Worm (Caenorhabditis elegans) whole organism, L4 larva: Measurements from ENCODE around the gene wdr-31.

Experiments used
- F37D6.2 ChIP-seq: sonication (generic microtip); optimal IDR thresholded peaks from 2 replicates; lab custom pipeline; 2016; ENCODE audit warnings: mild to moderate bottlenecking, missing genetic modification characterization, missing compliant biosample characterization
- F49E8.2 ChIP-seq: sonication (generic microtip); optimal IDR thresholded peaks from 2 replicates; lab custom pipeline; 2016; ENCODE audit warnings: missing compliant biosample characterization, mild to moderate bottlenecking, missing genetic modification characterization, borderline replicate concordance
- Y48G9A.11 ChIP-seq: fragments of 200-800 bp; sonication (Bioruptor generic); IDR thresholded peaks from 2 replicates; pipeline ENCODE4 v1.3.6; 2022; ENCODE audit warnings: missing genetic modification reagents, missing genetic modification characterization, missing compliant biosample characterization
- ZK337.2 ChIP-seq: fragments of 200-800 bp; sonication (Bioruptor generic); IDR thresholded peaks from 2 replicates; pipeline ENCODE4 v1.3.6; 2022; ENCODE audit warnings: missing genetic modification reagents, missing genetic modification characterization, missing compliant biosample characterization
- ama-1 ChIP-seq: fragments of 150-350 bp; optimal IDR thresholded peaks from 2 replicates; lab custom pipeline; 2014; ENCODE audit warnings: inconsistent platforms, mixed read lengths
- ceh-82 ChIP-seq: sonication (generic microtip); optimal IDR thresholded peaks from 2 replicates; lab custom pipeline; 2017; ENCODE audit warnings: missing biosample characterization, missing genetic modification characterization
- cey-2 ChIP-seq: sonication (generic microtip); optimal IDR thresholded peaks from 3 replicates; lab custom pipeline; 2017; ENCODE audit warnings: missing genetic modification characterization, mild to moderate bottlenecking, missing compliant biosample characterization, antibody characterized with exemption, borderline replicate concordance; ENCODE audit not compliant: insufficient read depth
- daf-16 ChIP-seq, 3 experiments: sonication (generic microtip); optimal IDR thresholded peaks; 2 replicates each; lab custom pipeline; 2016 to 2017; ENCODE audit warnings: missing genetic modification characterization in 3 of 3, missing genetic modification reagents in 3 of 3, mild to moderate bottlenecking in 2 of 3, missing compliant biosample characterization in 2 of 3, missing biosample characterization in 1 of 3, moderate library complexity in 1 of 3
- dmd-6 ChIP-seq: fragments of 200-800 bp; sonication (Bioruptor generic); IDR thresholded peaks from 2 replicates; pipeline ENCODE4 v1.3.6; 2022; ENCODE audit warnings: missing genetic modification reagents, missing genetic modification characterization, missing compliant biosample characterization
- dmd-9 ChIP-seq: fragments of 200-800 bp; sonication (Bioruptor generic); IDR thresholded peaks from 2 replicates; pipeline ENCODE4 v1.3.6; 2022; ENCODE audit warnings: missing genetic modification reagents, missing genetic modification characterization, missing compliant biosample characterization
- dpl-1 ChIP-seq: fragments of 150-350 bp; optimal IDR thresholded peaks from 2 replicates; lab custom pipeline; 2014; ENCODE audit warnings: missing biosample characterization, missing genetic modification reagents, missing genetic modification characterization
- duxl-1 ChIP-seq: sonication (generic microtip); optimal IDR thresholded peaks from 2 replicates; lab custom pipeline; 2016; ENCODE audit warnings: mild to moderate bottlenecking, missing genetic modification characterization, moderate library complexity, missing compliant biosample characterization; ENCODE audit not compliant: poor library complexity
- egl-43 ChIP-seq: fragments of 200-800 bp; sonication (Bioruptor generic); IDR thresholded peaks from 2 replicates; pipeline ENCODE4 v1.3.6; 2022; ENCODE audit warnings: missing genetic modification reagents, missing genetic modification characterization, missing compliant biosample characterization
- hif-1 ChIP-seq, 2 experiments: sonication (generic microtip); optimal IDR thresholded peaks; 2 replicates each; lab custom pipeline; 2016 to 2017; ENCODE audit warnings: missing compliant biosample characterization in 2 of 2, missing genetic modification characterization in 2 of 2, missing genetic modification reagents in 2 of 2, missing genotype in 2 of 2, mild to moderate bottlenecking in 1 of 2
- hlh-11 ChIP-seq: fragments of 200-800 bp; sonication (Bioruptor generic); optimal IDR thresholded peaks from 2 replicates; lab custom pipeline; 2018; ENCODE audit warnings: mild to moderate bottlenecking, missing genetic modification characterization, missing compliant biosample characterization
- lin-38 ChIP-seq: fragments of 200-800 bp; sonication (Bioruptor generic); IDR thresholded peaks from 2 replicates; pipeline ENCODE4 v1.3.6; 2022; ENCODE audit warnings: missing genetic modification reagents, missing genetic modification characterization, missing compliant biosample characterization
- lsy-2 ChIP-seq, 2 experiments: fragments of 150-350 bp in 1 of 2; sonication (generic microtip) in 1 of 2; optimal IDR thresholded peaks; 2 replicates each; lab custom pipeline; 2014 to 2017; ENCODE audit warnings: missing biosample characterization in 2 of 2, missing genetic modification characterization in 2 of 2
- madf-5 ChIP-seq, 2 experiments: fragments of 200-800 bp; sonication (Bioruptor generic); IDR thresholded peaks; 2 replicates each; pipeline ENCODE4 v1.3.6; 2022; ENCODE audit warnings: missing compliant biosample characterization in 2 of 2, missing genetic modification characterization in 2 of 2
- mdt-29 ChIP-seq: fragments of 200-800 bp; sonication (Bioruptor generic); IDR thresholded peaks from 2 replicates; pipeline ENCODE4 v1.3.6; 2022; ENCODE audit warnings: missing genetic modification reagents, missing genetic modification characterization, missing compliant biosample characterization
- mes-2 ChIP-seq: sonication (generic microtip); optimal IDR thresholded peaks from 2 replicates; lab custom pipeline; 2016; ENCODE audit warnings: missing genotype, mild to moderate bottlenecking, missing genetic modification characterization, missing compliant biosample characterization; ENCODE audit not compliant: poor library complexity, severe bottlenecking
- mxl-3 ChIP-seq: fragments of 200-800 bp; sonication (Bioruptor generic); optimal IDR thresholded peaks from 2 replicates; lab custom pipeline; 2018; ENCODE audit warnings: mild to moderate bottlenecking, missing genetic modification characterization, missing compliant biosample characterization
- nhr-11 ChIP-seq: fragments of 150-350 bp; optimal IDR thresholded peaks from 2 replicates; lab custom pipeline; 2014; ENCODE audit warnings: missing biosample characterization, missing genetic modification characterization
- nhr-237 ChIP-seq: sonication (generic microtip); optimal IDR thresholded peaks from 2 replicates; lab custom pipeline; 2017; ENCODE audit warnings: missing biosample characterization, missing genetic modification characterization
- nhr-28 ChIP-seq: fragments of 150-350 bp; optimal IDR thresholded peaks from 2 replicates; lab custom pipeline; 2014; ENCODE audit warnings: missing biosample characterization, missing genetic modification characterization
- nhr-6 ChIP-seq: fragments of 150-350 bp; optimal IDR thresholded peaks from 2 replicates; lab custom pipeline; 2014; ENCODE audit warnings: missing biosample characterization, missing genetic modification characterization
- pqm-1 ChIP-seq: sonication (generic microtip); optimal IDR thresholded peaks from 2 replicates; lab custom pipeline; 2017; ENCODE audit warnings: missing biosample characterization, missing genetic modification characterization
- rbr-2 ChIP-seq: sonication (generic microtip); optimal IDR thresholded peaks from 2 replicates; lab custom pipeline; 2016; ENCODE audit warnings: missing genotype, missing genetic modification characterization, missing compliant biosample characterization
- spr-1 ChIP-seq: sonication (generic microtip); optimal IDR thresholded peaks from 2 replicates; lab custom pipeline; 2016; ENCODE audit warnings: mild to moderate bottlenecking, missing genetic modification characterization, missing compliant biosample characterization
- tra-1 ChIP-seq: fragments of 200-800 bp; sonication (Bioruptor generic); IDR thresholded peaks from 2 replicates; pipeline ENCODE4 v1.3.6; 2022; ENCODE audit warnings: missing genetic modification reagents, missing genetic modification characterization, missing compliant biosample characterization
- unc-130 ChIP-seq: sonication (generic microtip); optimal IDR thresholded peaks from 2 replicates; lab custom pipeline; 2016; ENCODE audit warnings: missing genetic modification reagents, missing genetic modification characterization, missing compliant biosample characterization
- unc-62 ChIP-seq, 3 experiments: fragments of 150-350 bp in 1 of 3; sonication (generic microtip); optimal IDR thresholded peaks in 2 of 3; peaks in 1 of 3; 1 replicate in 1 of 3; 2 replicates in 2 of 3; lab custom pipeline; 2014 to 2017; ENCODE audit warnings: missing biosample characterization in 3 of 3, missing genetic modification characterization in 3 of 3, missing genetic modification reagents in 3 of 3, missing genotype in 1 of 3
- ztf-11 ChIP-seq: fragments of 150-350 bp; optimal IDR thresholded peaks from 2 replicates; lab custom pipeline; 2014; ENCODE audit warnings: missing biosample characterization, missing genetic modification characterization

Gene wdr-31

ce11 chrII:2752536-2752935 is 17.4 kb upstream of the wdr-31 start, which contains the start of gene F29A7.6:
Gene F29A7.6 (minus strand): TSS chrII:2752611.
- TF ChIP-seq tra-1 (GFP tag; lab: Robert Waterston, UW) (0 out of 2 replicates have a peak, but pooled peaks have one; percentile 6), lsy-2 (tag; optimal IDR thresholded peaks at IDR 0.05; lab: Kevin White, UChicago) (no peak), unc-130 (GFP tag; lab: Kevin White, UChicago) (peak; percentile 69), dpl-1 (GFP tag; lab: Kevin White, UChicago) (peak; percentile 56), hif-1 (tag; optimal IDR thresholded peaks at IDR 0.05; lab: Kevin White, UChicago) (peak in 1 of 2 experiments; percentile 80), hlh-11 (tag; lab: Kevin White, UChicago) (peak; percentile 25), ztf-11 (tag; lab: Kevin White, UChicago) (no peak), cey-2 (tag; lab: Kevin White, UChicago) (no peak), nhr-6 (tag; lab: Kevin White, UChicago) (peak; percentile 3), madf-5 (GFP tag; IDR thresholded peaks at IDR 0.05; lab: Robert Waterston, UW) (no peak), egl-43 (GFP tag; lab: Robert Waterston, UW) (no peak), dmd-9 (GFP tag; lab: Robert Waterston, UW) (0 out of 2 replicates have a peak, but pooled peaks have one; percentile 26), ZK337.2 (GFP tag; lab: Robert Waterston, UW) (peak; percentile 67; the same call in 1 of the 2 replicates), nhr-11 (tag; lab: Kevin White, UChicago) (peak; percentile 10), lin-38 (GFP tag; lab: Robert Waterston, UW) (peak; percentile 98), duxl-1 (no peak), nhr-28 (peak; percentile 12), dmd-6 (GFP tag; lab: Robert Waterston, UW) (peak; percentile 50; the same call in 1 of the 2 replicates), rbr-2 (tag; lab: Kevin White, UChicago) (peak; percentile 49), mes-2 (tag; lab: Kevin White, UChicago) (peak; percentile 97), F49E8.2 (tag; lab: Kevin White, UChicago) (peak; percentile 10), Y48G9A.11 (GFP tag; lab: Robert Waterston, UW) (no peak)
- TF ChIP-seq, all 104 proteins: peak for 15

ce11 chrII:2751278-2751677 is 16.2 kb upstream of the wdr-31 start:
- TF ChIP-seq lin-38 (GFP tag; lab: Robert Waterston, UW) (peak; percentile 73), F37D6.2 (tag; lab: Kevin White, UChicago) (no peak), mdt-29 (GFP tag; lab: Robert Waterston, UW) (no peak), daf-16 (GFP tag; optimal IDR thresholded peaks at IDR 0.05; lab: Kevin White, UChicago) (no peak), daf-16 (tag; optimal IDR thresholded peaks at IDR 0.05; lab: Kevin White, UChicago) (peak; percentile 28), ama-1 (lab: Kevin White, UChicago) (no peak), ceh-82 (no peak), nhr-237 (tag; lab: Kevin White, UChicago) (no peak), unc-62 (GFP tag; optimal IDR thresholded peaks at IDR 0.05 in 1 of 2; lab: Kevin White, UChicago) (no peak), unc-62 (tag; optimal IDR thresholded peaks at IDR 0.05; lab: Kevin White, UChicago) (no peak)

- TF ChIP-seq nhr-28 (peak; percentile 74), mxl-3 (GFP tag; lab: Kevin White, UChicago) (no peak), daf-16 (GFP tag; optimal IDR thresholded peaks at IDR 0.05; lab: Kevin White, UChicago) (no peak), daf-16 (tag; optimal IDR thresholded peaks at IDR 0.05; lab: Kevin White, UChicago) (peak; percentile 49), egl-43 (GFP tag; lab: Robert Waterston, UW) (no peak), pqm-1 (peak; percentile 18), spr-1 (no peak)
These were observed 14.5 kb upstream of the wdr-31 start, which contains the start of gene F29A7.4 for ce11 chrII:2749595-2750048. Gene F29A7.4 (plus strand): TSS chrII:2749998.
